Worm (Caenorhabditis elegans) whole organism, L1 larva: ENCODE results near the gene ZK673.5.

Experiments
- C16A3.4 ChIP-seq: fragments of 150-350 bp; optimal IDR thresholded peaks from 2 replicates; lab custom pipeline; 2014; ENCODE audit warnings: missing biosample characterization, missing genetic modification characterization
- C34B4.2 ChIP-seq: sonication (generic microtip); optimal IDR thresholded peaks from 2 replicates; lab custom pipeline; 2017; ENCODE audit warnings: mild to moderate bottlenecking, missing genetic modification characterization, missing compliant biosample characterization
- F16B12.6 ChIP-seq: fragments of 150-350 bp; optimal IDR thresholded peaks from 2 replicates; lab custom pipeline; 2014; ENCODE audit warnings: missing biosample characterization, missing genetic modification characterization
- alr-1 ChIP-seq: fragments of 200-800 bp; sonication (Bioruptor generic); optimal IDR thresholded peaks from 2 replicates; lab custom pipeline; 2018; ENCODE audit warnings: borderline replicate concordance, mild to moderate bottlenecking, missing genetic modification characterization, missing compliant biosample characterization
- blmp-1 ChIP-seq: fragments of 150-350 bp; optimal IDR thresholded peaks from 2 replicates; lab custom pipeline; 2014; ENCODE audit warnings: missing biosample characterization, missing genetic modification characterization
- ceh-8 ChIP-seq: fragments of 200-800 bp; sonication (Bioruptor generic); optimal IDR thresholded peaks from 2 replicates; lab custom pipeline; 2018; ENCODE audit warnings: mild to moderate bottlenecking, missing genetic modification characterization, moderate library complexity, missing compliant biosample characterization
- efl-1 ChIP-seq, 4 experiments: fragments of 150-350 bp; optimal IDR thresholded peaks in 3 of 4; peaks in 1 of 4; 1 replicate in 1 of 4; 2 replicates in 3 of 4; lab custom pipeline; 2014; ENCODE audit warnings: missing biosample characterization in 2 of 4, missing genetic modification characterization in 2 of 4, missing genetic modification reagents in 2 of 4
- efl-3 ChIP-seq: fragments of 200-800 bp; sonication (Bioruptor generic); optimal IDR thresholded peaks from 2 replicates; lab custom pipeline; 2018; ENCODE audit warnings: mild to moderate bottlenecking, missing genetic modification characterization, missing compliant biosample characterization
- egl-13 ChIP-seq: sonication (generic microtip); optimal IDR thresholded peaks from 2 replicates; lab custom pipeline; 2016; ENCODE audit warnings: missing genotype, missing genetic modification reagents, missing genetic modification characterization, missing compliant biosample characterization
- hpl-2 ChIP-seq: fragments of 150-350 bp; optimal IDR thresholded peaks from 2 replicates; lab custom pipeline; 2014; ENCODE audit warnings: missing biosample characterization, missing genetic modification reagents, missing genetic modification characterization
- isw-1 ChIP-seq: fragments of 200-800 bp; sonication (Bioruptor generic); IDR thresholded peaks from 2 replicates; pipeline ENCODE4 v1.3.6; 2022; ENCODE audit warnings: missing genetic modification characterization, missing compliant biosample characterization
- jun-1 ChIP-seq: fragments of 150-350 bp; optimal IDR thresholded peaks from 2 replicates; lab custom pipeline; 2014; ENCODE audit warnings: missing biosample characterization, missing genetic modification reagents, missing genetic modification characterization
- lin-14 ChIP-seq: fragments of 200-800 bp; sonication (Bioruptor generic); optimal IDR thresholded peaks from 2 replicates; lab custom pipeline; 2018; ENCODE audit warnings: mild to moderate bottlenecking, missing genetic modification characterization, moderate library complexity, missing compliant biosample characterization
- lin-15B ChIP-seq: fragments of 150-350 bp; sonication (generic microtip); optimal IDR thresholded peaks from 3 replicates; lab custom pipeline; 2014; ENCODE audit warnings: missing biosample characterization, missing genetic modification characterization
- lin-35 ChIP-seq, 2 experiments: fragments of 150-350 bp; optimal IDR thresholded peaks; 2 replicates each; lab custom pipeline; 2014; ENCODE audit warnings: missing biosample characterization in 2 of 2, missing genetic modification characterization in 2 of 2, missing genetic modification reagents in 2 of 2
- lir-3 ChIP-seq: sonication (generic microtip); optimal IDR thresholded peaks from 2 replicates; lab custom pipeline; 2016; ENCODE audit warnings: mild to moderate bottlenecking, missing genetic modification characterization, moderate library complexity, missing compliant biosample characterization; ENCODE audit not compliant: poor library complexity
- lsy-2 ChIP-seq, 2 experiments: fragments of 150-350 bp; optimal IDR thresholded peaks; 2 replicates each; lab custom pipeline; 2014; ENCODE audit warnings: missing biosample characterization in 2 of 2, missing genetic modification characterization in 2 of 2
- mep-1 ChIP-seq: fragments of 150-350 bp; optimal IDR thresholded peaks from 2 replicates; lab custom pipeline; 2014; ENCODE audit warnings: missing biosample characterization, missing genetic modification characterization
- nhr-11 ChIP-seq: fragments of 150-350 bp; optimal IDR thresholded peaks from 2 replicates; lab custom pipeline; 2014; ENCODE audit warnings: missing biosample characterization, missing genetic modification characterization
- nhr-12 ChIP-seq: sonication (generic microtip); optimal IDR thresholded peaks from 2 replicates; lab custom pipeline; 2017; ENCODE audit warnings: missing biosample characterization, missing genetic modification characterization
- nhr-20 ChIP-seq: sonication (generic microtip); optimal IDR thresholded peaks from 2 replicates; lab custom pipeline; 2016; ENCODE audit warnings: mild to moderate bottlenecking, missing genetic modification characterization, missing compliant biosample characterization
- nhr-47 ChIP-seq: sonication (generic microtip); optimal IDR thresholded peaks from 2 replicates; lab custom pipeline; 2016; ENCODE audit warnings: mild to moderate bottlenecking, missing genetic modification characterization, moderate library complexity, missing compliant biosample characterization
- nhr-71 ChIP-seq: sonication (generic microtip); optimal IDR thresholded peaks from 2 replicates; lab custom pipeline; 2016; ENCODE audit warnings: mild to moderate bottlenecking, missing genetic modification characterization, moderate library complexity, missing compliant biosample characterization
- nhr-77 ChIP-seq: fragments of 150-350 bp; optimal IDR thresholded peaks from 2 replicates; lab custom pipeline; 2014; ENCODE audit warnings: missing biosample characterization, missing genetic modification characterization
- nhr-84 ChIP-seq: sonication (generic microtip); optimal IDR thresholded peaks from 2 replicates; lab custom pipeline; 2017; ENCODE audit warnings: missing biosample characterization, missing genetic modification characterization
- nhr-85 ChIP-seq: sonication (generic microtip); peaks from one replicate; lab custom pipeline; 2016; ENCODE audit warnings: missing genetic modification characterization, inconsistent platforms, missing compliant biosample characterization
- rnt-1 ChIP-seq: sonication (generic microtip); optimal IDR thresholded peaks from 2 replicates; lab custom pipeline; 2016; ENCODE audit warnings: mild to moderate bottlenecking, missing genetic modification characterization, moderate library complexity, missing compliant biosample characterization
- skn-1 ChIP-seq: fragments of 150-350 bp; optimal IDR thresholded peaks from 2 replicates; lab custom pipeline; 2014; ENCODE audit warnings: missing biosample characterization, missing genetic modification characterization
- snpc-4 ChIP-seq: fragments of 150-350 bp; optimal IDR thresholded peaks from 2 replicates; lab custom pipeline; 2014; ENCODE audit warnings: missing biosample characterization, missing genetic modification characterization
- snu-23 ChIP-seq: sonication (generic microtip); optimal IDR thresholded peaks from 2 replicates; lab custom pipeline; 2016; ENCODE audit warnings: missing genetic modification characterization, missing compliant biosample characterization
- sup-37 ChIP-seq: fragments of 200-800 bp; sonication (Bioruptor generic); optimal IDR thresholded peaks from 2 replicates; lab custom pipeline; 2018; ENCODE audit warnings: mild to moderate bottlenecking, missing genetic modification characterization, missing compliant biosample characterization
- unc-130 ChIP-seq: fragments of 150-350 bp; optimal IDR thresholded peaks from 2 replicates; lab custom pipeline; 2017; ENCODE audit warnings: missing biosample characterization, missing genetic modification characterization, inconsistent platforms
- unc-30 ChIP-seq: sonication (generic microtip); optimal IDR thresholded peaks from 2 replicates; lab custom pipeline; 2017; ENCODE audit warnings: missing biosample characterization, missing genetic modification characterization
- unc-98 ChIP-seq: fragments of 200-800 bp; sonication (Bioruptor generic); IDR thresholded peaks from 2 replicates; pipeline ENCODE4 v1.3.6; 2022; ENCODE audit warnings: missing genetic modification characterization, missing compliant biosample characterization
- xbp-1 ChIP-seq: sonication (generic microtip); optimal IDR thresholded peaks from 2 replicates; lab custom pipeline; 2016; ENCODE audit warnings: missing genetic modification characterization, missing compliant biosample characterization

Gene ZK673.5

DNA sequence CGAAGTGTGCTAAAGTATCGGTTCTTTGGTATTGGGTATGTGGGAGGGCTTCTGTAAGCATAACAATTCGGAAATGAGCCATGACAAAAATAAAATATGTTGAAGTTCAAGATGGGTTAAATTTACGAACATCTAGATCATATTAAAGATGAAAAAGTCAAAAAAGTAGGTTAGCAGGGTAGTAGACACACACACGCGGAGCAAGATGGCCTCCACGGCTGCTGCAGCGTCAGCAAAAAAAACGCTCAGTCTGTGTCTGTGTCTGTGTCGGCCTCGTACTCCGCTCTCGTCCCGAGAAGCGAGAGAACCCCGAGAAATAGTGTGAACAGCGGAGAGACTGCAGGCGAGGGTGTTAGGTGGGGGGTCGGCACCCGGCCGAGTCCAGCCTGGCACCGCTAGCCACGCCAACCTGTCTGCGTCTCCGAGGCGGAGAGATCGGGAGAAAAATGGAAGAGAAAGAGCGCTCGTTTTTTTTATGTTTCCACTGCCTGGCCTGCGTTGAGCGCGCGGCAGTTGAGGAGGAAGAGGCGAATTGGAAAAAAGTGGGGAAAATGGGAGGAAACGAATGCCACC is 41.3 kb downstream of the ZK673.5 start, which contains the start of gene myrf-1 (continued):
- TF ChIP-seq nhr-47 (tag; lab: Kevin White, UChicago), result peak; percentile 85

DNA sequence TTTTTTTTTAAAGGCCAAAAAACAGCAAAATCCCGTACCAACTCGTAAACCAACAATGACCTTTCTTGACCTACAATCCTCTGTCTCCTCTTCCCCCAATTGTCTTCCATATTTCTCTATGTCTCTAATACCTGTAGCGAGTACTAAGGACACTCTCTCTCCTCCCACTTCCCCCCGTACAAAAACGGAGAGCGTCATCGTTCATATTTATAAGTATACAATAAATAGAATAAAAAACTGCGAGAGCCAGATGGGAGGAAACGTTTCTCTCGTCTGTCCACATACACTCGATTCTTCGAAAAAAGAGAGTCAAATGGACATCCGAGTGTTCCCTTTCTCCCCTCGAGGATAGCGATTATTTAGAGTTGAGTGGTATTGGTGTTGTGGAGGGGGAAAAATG is 43.4 kb downstream of the ZK673.5 start:
- no peak for TF ChIP-seq unc-98 (GFP tag; lab: Robert Waterston, UW)
- peak; percentile 23 for TF ChIP-seq nhr-71
- no peak for TF ChIP-seq C16A3.4 (tag; lab: Kevin White, UChicago)
- no peak for TF ChIP-seq nhr-11
- TF ChIP-seq sup-37, result no peak
- peak; percentile 30 for TF ChIP-seq nhr-85 (tag; lab: Kevin White, UChicago)
- peak; percentile 40 for TF ChIP-seq mep-1 (tag; lab: Kevin White, UChicago)
- TF ChIP-seq lin-14 (GFP tag; lab: Kevin White, UChicago), result peak; percentile 57
- peak; percentile 28 for TF ChIP-seq nhr-77 (tag; lab: Kevin White, UChicago)
- peak; percentile 62 for TF ChIP-seq blmp-1
- TF ChIP-seq lsy-2 (tag; optimal IDR thresholded peaks at IDR 0.05; lab: Kevin White, UChicago), result peak in 1 of 2 experiments; percentile 19
- TF ChIP-seq nhr-20, result peak; percentile 13
- TF ChIP-seq efl-1 (optimal IDR thresholded peaks at IDR 0.05; lab: Kevin White, UChicago), result no peak
- peak in 1 of 2 experiments; percentile 1 for TF ChIP-seq efl-1 (GFP tag; optimal IDR thresholded peaks at IDR 0.05 in 1 of 2; lab: Kevin White, UChicago)

DNA sequence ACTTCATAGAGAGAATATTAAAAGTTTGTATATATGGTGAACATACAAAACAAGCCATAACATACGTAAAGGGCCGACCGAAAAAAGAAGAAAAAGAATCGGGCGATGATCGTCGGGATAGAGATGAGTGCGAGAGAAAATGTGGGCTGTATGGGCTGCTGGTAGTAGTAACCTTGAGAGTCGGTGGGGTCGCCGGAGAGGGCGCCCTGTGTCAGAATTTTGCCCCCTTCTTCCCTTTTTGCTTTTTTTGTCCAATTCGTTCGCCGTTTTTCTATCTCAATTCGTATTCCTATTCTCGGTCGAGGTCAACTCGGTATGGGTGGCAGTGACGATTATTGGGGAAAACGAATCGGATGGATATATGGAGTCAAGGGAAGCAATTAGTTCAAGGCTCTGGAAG is 44.6 kb downstream of the ZK673.5 start:
- TF ChIP-seq nhr-77 (tag; lab: Kevin White, UChicago) (no peak), mep-1 (tag; lab: Kevin White, UChicago) (no peak), unc-30 (tag; lab: Kevin White, UChicago) (no peak), nhr-85 (tag; lab: Kevin White, UChicago) (peak; percentile 36), isw-1 (GFP tag; lab: Robert Waterston, UW) (no peak), lin-14 (GFP tag; lab: Kevin White, UChicago) (peak; percentile 63), xbp-1 (tag; lab: Kevin White, UChicago) (no peak), snu-23 (peak; percentile 34), rnt-1 (tag; lab: Kevin White, UChicago) (no peak), unc-98 (GFP tag; lab: Robert Waterston, UW) (no peak), nhr-84 (tag; lab: Kevin White, UChicago) (no peak), nhr-71 (no peak), egl-13 (tag; lab: Kevin White, UChicago) (no peak), hpl-2 (GFP tag; lab: Kevin White, UChicago) (no peak), alr-1 (tag; lab: Kevin White, UChicago) (no peak), sup-37 (no peak), blmp-1 (peak; percentile 41), lir-3 (tag; lab: Kevin White, UChicago) (no peak), nhr-12 (tag; lab: Kevin White, UChicago) (no peak), efl-3 (GFP tag; lab: Kevin White, UChicago) (no peak), skn-1 (no peak), efl-1 (optimal IDR thresholded peaks at IDR 0.05; lab: Kevin White, UChicago) (no peak), efl-1 (GFP tag; optimal IDR thresholded peaks at IDR 0.05 in 1 of 2; lab: Kevin White, UChicago) (no peak)

DNA sequence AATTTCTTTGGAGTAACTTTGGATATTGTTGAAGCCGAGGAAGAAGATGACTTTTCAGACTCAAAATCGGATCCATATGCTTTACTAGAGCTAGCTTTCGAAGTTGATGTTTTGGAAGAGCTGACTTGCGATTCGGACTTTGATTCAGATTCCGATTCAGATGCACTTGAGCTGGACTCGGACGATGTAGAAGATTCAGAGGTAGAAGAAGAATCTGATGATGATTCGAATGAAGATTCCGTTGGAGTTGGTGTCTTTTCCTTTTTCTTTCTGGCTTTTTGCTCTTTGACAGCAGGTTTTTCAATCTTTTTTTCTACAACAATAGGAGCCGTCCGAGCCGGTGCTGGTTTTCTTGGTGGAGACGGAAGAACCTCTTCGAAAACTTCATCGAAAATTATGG is 46.6 kb downstream of the ZK673.5 start:
- TF ChIP-seq F16B12.6 (tag; lab: Kevin White, UChicago), result no peak
- no peak for TF ChIP-seq snpc-4 (tag; lab: Kevin White, UChicago)
- no peak for TF ChIP-seq rnt-1 (tag; lab: Kevin White, UChicago)
- TF ChIP-seq mep-1 (tag; lab: Kevin White, UChicago), result no peak
- TF ChIP-seq lin-35 (GFP tag; optimal IDR thresholded peaks at IDR 0.05; lab: Kevin White, UChicago), result no peak
- TF ChIP-seq hpl-2 (GFP tag; lab: Kevin White, UChicago), result no peak
- TF ChIP-seq C34B4.2, result no peak
- TF ChIP-seq unc-130, result no peak
- TF ChIP-seq, all 84 proteins: peak for 0

- TF ChIP-seq efl-1 (optimal IDR thresholded peaks at IDR 0.05; lab: Kevin White, UChicago), result no peak
- peak in 1 of 2 experiments; percentile 52 for TF ChIP-seq efl-1 (GFP tag; optimal IDR thresholded peaks at IDR 0.05 in 1 of 2; lab: Kevin White, UChicago)
- no peak for TF ChIP-seq jun-1 (tag; lab: Kevin White, UChicago)
- TF ChIP-seq lin-15B, result no peak
- TF ChIP-seq ceh-8 (GFP tag; lab: Kevin White, UChicago), result no peak
These were observed 48.4 kb downstream of the ZK673.5 start, which contains the start of gene F59B10.2 for ce11 chrII:10509746-10510145. Gene F59B10.2 (minus strand): TSS chrII:10509846.
